Worm (Caenorhabditis elegans) whole organism, L1 larva: Measurements from ENCODE around the gene lron-13.

Source experiments
- C34B4.2 ChIP-seq: sonication (generic microtip); optimal IDR thresholded peaks from 2 replicates; lab custom pipeline; 2017; ENCODE audit warnings: mild to moderate bottlenecking, missing genetic modification characterization, missing compliant biosample characterization
- F16B12.6 ChIP-seq: fragments of 150-350 bp; optimal IDR thresholded peaks from 2 replicates; lab custom pipeline; 2014; ENCODE audit warnings: missing biosample characterization, missing genetic modification characterization
- Y116A8C.19 ChIP-seq: sonication (generic microtip); optimal IDR thresholded peaks from 2 replicates; lab custom pipeline; 2016; ENCODE audit warnings: missing compliant biosample characterization, missing genetic modification characterization, borderline replicate concordance
- aly-2 ChIP-seq: fragments of 150-350 bp; optimal IDR thresholded peaks from 2 replicates; lab custom pipeline; 2014; ENCODE audit warnings: missing biosample characterization, missing genetic modification characterization
- ama-1 ChIP-seq: fragments of 150-350 bp; optimal IDR thresholded peaks from 2 replicates; lab custom pipeline; 2014
- blmp-1 ChIP-seq: fragments of 150-350 bp; optimal IDR thresholded peaks from 2 replicates; lab custom pipeline; 2014; ENCODE audit warnings: missing biosample characterization, missing genetic modification characterization
- ceh-90 ChIP-seq: sonication (generic microtip); optimal IDR thresholded peaks from 2 replicates; lab custom pipeline; 2016; ENCODE audit warnings: missing genetic modification characterization, missing compliant biosample characterization
- dpl-1 ChIP-seq, 3 experiments: fragments of 150-350 bp in 2 of 3; sonication (generic microtip) in 1 of 3; optimal IDR thresholded peaks; 2 replicates each; lab custom pipeline; 2014 to 2017; ENCODE audit warnings: missing biosample characterization in 3 of 3, missing genetic modification characterization in 3 of 3, missing genetic modification reagents in 3 of 3
- dsc-1 ChIP-seq: sonication (generic microtip); optimal IDR thresholded peaks from 2 replicates; lab custom pipeline; 2016; ENCODE audit warnings: mild to moderate bottlenecking, missing genetic modification characterization, missing compliant biosample characterization
- efl-1 ChIP-seq, 4 experiments: fragments of 150-350 bp; optimal IDR thresholded peaks in 3 of 4; peaks in 1 of 4; 1 replicate in 1 of 4; 2 replicates in 3 of 4; lab custom pipeline; 2014; ENCODE audit warnings: missing biosample characterization in 2 of 4, missing genetic modification characterization in 2 of 4, missing genetic modification reagents in 2 of 4
- efl-3 ChIP-seq: fragments of 200-800 bp; sonication (Bioruptor generic); optimal IDR thresholded peaks from 2 replicates; lab custom pipeline; 2018; ENCODE audit warnings: mild to moderate bottlenecking, missing genetic modification characterization, missing compliant biosample characterization
- egl-27 ChIP-seq, 2 experiments: fragments of 150-350 bp in 1 of 2; sonication (generic microtip); optimal IDR thresholded peaks; 3 replicates each; lab custom pipeline; 2017 to 2018; ENCODE audit warnings: missing biosample characterization in 2 of 2, missing genetic modification characterization in 2 of 2, missing genetic modification reagents in 2 of 2
- elt-2 ChIP-seq: sonication (generic microtip); optimal IDR thresholded peaks from 2 replicates; lab custom pipeline; 2016; ENCODE audit warnings: missing genetic modification characterization, mild to moderate bottlenecking, inconsistent platforms, missing compliant biosample characterization, missing genetic modification reagents
- elt-3 ChIP-seq, 6 experiments: fragments of 150-350 bp in 1 of 6; sonication (generic microtip); optimal IDR thresholded peaks; 2 replicates each; lab custom pipeline; 2017 to 2018; ENCODE audit warnings: missing biosample characterization in 6 of 6, missing genetic modification characterization in 6 of 6, inconsistent platforms in 1 of 6
- fkh-10 ChIP-seq: sonication (generic microtip); optimal IDR thresholded peaks from 2 replicates; lab custom pipeline; 2017; ENCODE audit warnings: missing biosample characterization, missing genetic modification reagents, missing genetic modification characterization
- fkh-4 ChIP-seq: sonication (generic microtip); optimal IDR thresholded peaks from 2 replicates; lab custom pipeline; 2016; ENCODE audit warnings: missing compliant biosample characterization, missing genetic modification characterization, borderline replicate concordance
- fkh-8 ChIP-seq: sonication (generic microtip); optimal IDR thresholded peaks from 2 replicates; lab custom pipeline; 2016; ENCODE audit warnings: mild to moderate bottlenecking, missing genetic modification characterization, missing compliant biosample characterization
- grh-1 ChIP-seq: fragments of 200-800 bp; sonication (Bioruptor generic); IDR thresholded peaks from 2 replicates; pipeline ENCODE4 v1.3.6; 2022; ENCODE audit warnings: missing genetic modification reagents, missing genetic modification characterization, missing compliant biosample characterization
- hlh-17 ChIP-seq: fragments of 200-800 bp; sonication (Bioruptor generic); optimal IDR thresholded peaks from 2 replicates; lab custom pipeline; 2018; ENCODE audit warnings: missing genetic modification characterization, mild to moderate bottlenecking, missing compliant biosample characterization, moderate library complexity, borderline replicate concordance
- isw-1 ChIP-seq: fragments of 200-800 bp; sonication (Bioruptor generic); IDR thresholded peaks from 2 replicates; pipeline ENCODE4 v1.3.6; 2022; ENCODE audit warnings: missing genetic modification characterization, missing compliant biosample characterization
- jun-1 ChIP-seq: fragments of 150-350 bp; optimal IDR thresholded peaks from 2 replicates; lab custom pipeline; 2014; ENCODE audit warnings: missing biosample characterization, missing genetic modification reagents, missing genetic modification characterization
- lin-14 ChIP-seq: fragments of 200-800 bp; sonication (Bioruptor generic); optimal IDR thresholded peaks from 2 replicates; lab custom pipeline; 2018; ENCODE audit warnings: mild to moderate bottlenecking, missing genetic modification characterization, moderate library complexity, missing compliant biosample characterization
- lin-15B ChIP-seq: fragments of 150-350 bp; sonication (generic microtip); optimal IDR thresholded peaks from 3 replicates; lab custom pipeline; 2014; ENCODE audit warnings: missing biosample characterization, missing genetic modification characterization
- lin-35 ChIP-seq, 2 experiments: fragments of 150-350 bp; optimal IDR thresholded peaks; 2 replicates each; lab custom pipeline; 2014; ENCODE audit warnings: missing biosample characterization in 2 of 2, missing genetic modification characterization in 2 of 2, missing genetic modification reagents in 2 of 2
- lin-39 ChIP-seq: fragments of 150-350 bp; optimal IDR thresholded peaks from 2 replicates; lab custom pipeline; 2014; ENCODE audit warnings: missing biosample characterization, missing genetic modification reagents, missing genetic modification characterization
- lir-3 ChIP-seq: sonication (generic microtip); optimal IDR thresholded peaks from 2 replicates; lab custom pipeline; 2016; ENCODE audit warnings: mild to moderate bottlenecking, missing genetic modification characterization, moderate library complexity, missing compliant biosample characterization; ENCODE audit not compliant: poor library complexity
- mdl-1 ChIP-seq, 2 experiments: fragments of 150-350 bp; optimal IDR thresholded peaks; 2 replicates each; lab custom pipeline; 2014 to 2017; ENCODE audit warnings: missing biosample characterization in 2 of 2, missing genetic modification characterization in 2 of 2, inconsistent platforms in 1 of 2
- mef-2 ChIP-seq: fragments of 150-350 bp; optimal IDR thresholded peaks from 2 replicates; lab custom pipeline; 2014; ENCODE audit warnings: missing biosample characterization, missing genetic modification characterization
- mep-1 ChIP-seq: fragments of 150-350 bp; optimal IDR thresholded peaks from 2 replicates; lab custom pipeline; 2014; ENCODE audit warnings: missing biosample characterization, missing genetic modification characterization
- nhr-11 ChIP-seq: fragments of 150-350 bp; optimal IDR thresholded peaks from 2 replicates; lab custom pipeline; 2014; ENCODE audit warnings: missing biosample characterization, missing genetic modification characterization
- nhr-19 ChIP-seq: fragments of 200-800 bp; sonication (Bioruptor generic); conservative IDR thresholded peaks from 2 replicates; pipeline ENCODE4 v1.3.6; 2022; ENCODE audit warnings: missing genetic modification characterization, missing compliant biosample characterization
- nhr-20 ChIP-seq: sonication (generic microtip); optimal IDR thresholded peaks from 2 replicates; lab custom pipeline; 2016; ENCODE audit warnings: mild to moderate bottlenecking, missing genetic modification characterization, missing compliant biosample characterization
- nhr-71 ChIP-seq: sonication (generic microtip); optimal IDR thresholded peaks from 2 replicates; lab custom pipeline; 2016; ENCODE audit warnings: mild to moderate bottlenecking, missing genetic modification characterization, moderate library complexity, missing compliant biosample characterization
- nhr-85 ChIP-seq: sonication (generic microtip); peaks from one replicate; lab custom pipeline; 2016; ENCODE audit warnings: missing genetic modification characterization, inconsistent platforms, missing compliant biosample characterization
- pag-3 ChIP-seq: sonication (generic microtip); optimal IDR thresholded peaks from 2 replicates; lab custom pipeline; 2017; ENCODE audit warnings: missing genetic modification characterization, mild to moderate bottlenecking, missing compliant biosample characterization, antibody characterized with exemption, borderline replicate concordance; ENCODE audit not compliant: insufficient read depth
- pqm-1 ChIP-seq: sonication (generic microtip); optimal IDR thresholded peaks from 3 replicates; lab custom pipeline; 2017; ENCODE audit warnings: missing biosample characterization, missing genetic modification characterization
- rnt-1 ChIP-seq: sonication (generic microtip); optimal IDR thresholded peaks from 2 replicates; lab custom pipeline; 2016; ENCODE audit warnings: mild to moderate bottlenecking, missing genetic modification characterization, moderate library complexity, missing compliant biosample characterization
- snpc-4 ChIP-seq: fragments of 150-350 bp; optimal IDR thresholded peaks from 2 replicates; lab custom pipeline; 2014; ENCODE audit warnings: missing biosample characterization, missing genetic modification characterization
- sptf-1 ChIP-seq: fragments of 150-350 bp; optimal IDR thresholded peaks from 2 replicates; lab custom pipeline; 2014; ENCODE audit warnings: missing biosample characterization, missing genetic modification characterization
- sup-37 ChIP-seq: fragments of 200-800 bp; sonication (Bioruptor generic); optimal IDR thresholded peaks from 2 replicates; lab custom pipeline; 2018; ENCODE audit warnings: mild to moderate bottlenecking, missing genetic modification characterization, missing compliant biosample characterization
- swsn-7 ChIP-seq: sonication (generic microtip); optimal IDR thresholded peaks from 2 replicates; lab custom pipeline; 2016; ENCODE audit warnings: missing genetic modification characterization, missing compliant biosample characterization
- tbx-2 ChIP-seq: sonication (generic microtip); optimal IDR thresholded peaks from 2 replicates; lab custom pipeline; 2016; ENCODE audit warnings: missing genetic modification characterization, missing compliant biosample characterization
- unc-62 ChIP-seq: fragments of 150-350 bp; optimal IDR thresholded peaks from 2 replicates; lab custom pipeline; 2014; ENCODE audit warnings: missing biosample characterization, missing genetic modification reagents, missing genetic modification characterization
- unc-86 ChIP-seq: sonication (generic microtip); optimal IDR thresholded peaks from 2 replicates; lab custom pipeline; 2016; ENCODE audit warnings: missing genetic modification characterization, missing compliant biosample characterization
- unc-98 ChIP-seq: fragments of 200-800 bp; sonication (Bioruptor generic); IDR thresholded peaks from 2 replicates; pipeline ENCODE4 v1.3.6; 2022; ENCODE audit warnings: missing genetic modification characterization, missing compliant biosample characterization
- vab-15 ChIP-seq: sonication (generic microtip); optimal IDR thresholded peaks from 2 replicates; lab custom pipeline; 2017; ENCODE audit warnings: missing genotype, mild to moderate bottlenecking, missing genetic modification characterization, missing compliant biosample characterization
- zag-1 ChIP-seq: fragments of 150-350 bp; optimal IDR thresholded peaks from 2 replicates; lab custom pipeline; 2014; ENCODE audit warnings: missing biosample characterization, missing genetic modification characterization
- ztf-4 ChIP-seq: fragments of 150-350 bp; optimal IDR thresholded peaks from 2 replicates; lab custom pipeline; 2014; ENCODE audit warnings: missing biosample characterization, missing genetic modification characterization

lron-13 gene

ce11 chrIII:13535735-13536390 is 8.6 kb downstream of the lron-13 start:
- TF ChIP-seq efl-1 (optimal IDR thresholded peaks at IDR 0.05; lab: Kevin White, UChicago) (no peak), efl-1 (GFP tag; optimal IDR thresholded peaks at IDR 0.05 in 1 of 2; lab: Kevin White, UChicago) (peak in 1 of 2 experiments; percentile 39), efl-3 (GFP tag; lab: Kevin White, UChicago) (no peak)

ce11 chrIII:13540791-13541190 is 13.6 kb downstream of the lron-13 start:
- no peak for TF ChIP-seq Y116A8C.19
- no peak for TF ChIP-seq ceh-90
- TF ChIP-seq zag-1 (tag; lab: Kevin White, UChicago), result no peak
- no peak for TF ChIP-seq vab-15 (tag; lab: Kevin White, UChicago)
- TF ChIP-seq lin-39 (tag; lab: Kevin White, UChicago), result no peak
- TF ChIP-seq sup-37, result no peak
- no peak for TF ChIP-seq pqm-1 (tag; lab: Kevin White, UChicago)
- TF ChIP-seq mef-2, result no peak
- TF ChIP-seq nhr-11, result no peak
- no peak for TF ChIP-seq mep-1 (tag; lab: Kevin White, UChicago)
- no peak for TF ChIP-seq swsn-7 (tag; lab: Kevin White, UChicago)
- no peak for TF ChIP-seq ztf-4
- no peak for TF ChIP-seq unc-86 (tag; lab: Kevin White, UChicago)
- no peak for TF ChIP-seq lir-3 (tag; lab: Kevin White, UChicago)

- no peak for TF ChIP-seq fkh-4 (tag; lab: Kevin White, UChicago)
- no peak for TF ChIP-seq nhr-19
- TF ChIP-seq dsc-1 (tag; lab: Kevin White, UChicago), result no peak
- peak; percentile 58 for TF ChIP-seq nhr-85 (tag; lab: Kevin White, UChicago)
- peak; percentile 24 for TF ChIP-seq lin-14 (GFP tag; lab: Kevin White, UChicago)
- peak; percentile 13 for TF ChIP-seq nhr-71 (tag; lab: Kevin White, UChicago)
- no peak for TF ChIP-seq tbx-2 (tag; lab: Kevin White, UChicago)
- peak; percentile 8 for TF ChIP-seq blmp-1 (tag; lab: Kevin White, UChicago)
- TF ChIP-seq F16B12.6, result no peak
- TF ChIP-seq unc-62 (GFP tag; lab: Kevin White, UChicago), result no peak
- no peak for TF ChIP-seq hlh-17
- no peak for TF ChIP-seq efl-3 (GFP tag; lab: Kevin White, UChicago)
- peak in 1 of 3 experiments; percentile 14 for TF ChIP-seq dpl-1 (GFP tag; optimal IDR thresholded peaks at IDR 0.05; lab: Kevin White, UChicago)
- no peak for TF ChIP-seq unc-86 (tag; lab: Kevin White, UChicago)
- no peak for TF ChIP-seq efl-1 (optimal IDR thresholded peaks at IDR 0.05; lab: Kevin White, UChicago)
- TF ChIP-seq efl-1 (GFP tag; optimal IDR thresholded peaks at IDR 0.05 in 1 of 2; lab: Kevin White, UChicago), result peak in 1 of 2 experiments; percentile 66
- peak; percentile 0 to 88 (median 52) for TF ChIP-seq elt-3 (tag; optimal IDR thresholded peaks at IDR 0.05; lab: Kevin White, UChicago)
- no peak for TF ChIP-seq C34B4.2 (tag; lab: Kevin White, UChicago)
- peak; percentile 0 for TF ChIP-seq nhr-20 (tag; lab: Kevin White, UChicago)
- TF ChIP-seq snpc-4, result no peak
- TF ChIP-seq pag-3 (tag; lab: Kevin White, UChicago), result no peak
- TF ChIP-seq unc-98, result no peak
- TF ChIP-seq mdl-1 (tag; optimal IDR thresholded peaks at IDR 0.05; lab: Kevin White, UChicago), result no peak
- TF ChIP-seq Y116A8C.19, result no peak
- TF ChIP-seq lin-35 (GFP tag; optimal IDR thresholded peaks at IDR 0.05; lab: Kevin White, UChicago), result peak in 1 of 2 experiments; percentile 27
- TF ChIP-seq sptf-1 (tag; lab: Kevin White, UChicago), result no peak
- TF ChIP-seq ama-1 (lab: Kevin White, UChicago), result no peak
- no peak for TF ChIP-seq fkh-8 (tag; lab: Kevin White, UChicago)
- no peak for TF ChIP-seq lin-15B (tag; lab: Kevin White, UChicago)
- no peak for TF ChIP-seq fkh-10 (GFP tag; lab: Kevin White, UChicago)
- no peak for TF ChIP-seq vab-15 (tag; lab: Kevin White, UChicago)
- peak; percentile 17 for TF ChIP-seq elt-2 (tag; lab: Kevin White, UChicago)
- TF ChIP-seq isw-1 (GFP tag; lab: Robert Waterston, UW), result no peak
- TF ChIP-seq aly-2 (tag; lab: Kevin White, UChicago), result no peak
- TF ChIP-seq rnt-1, result no peak
- no peak for TF ChIP-seq egl-27 (tag; optimal IDR thresholded peaks at IDR 0.05; lab: Kevin White, UChicago)
- TF ChIP-seq grh-1 (GFP tag; lab: Robert Waterston, UW), result no peak
- TF ChIP-seq jun-1 (tag; lab: Kevin White, UChicago), result no peak
These were observed 15.2 kb downstream of the lron-13 start for ce11 chrIII:13542458-13542857.
